Fruit fly (Drosophila melanogaster): ENCODE measurements around the gene Klf15.

- TF ChIP-seq CG4496 (GFP tag; IDR thresholded peaks at IDR 0.05) (no peak), Snoo (tag; optimal IDR thresholded peaks at IDR 0.05) (no peak), Pif1A (GFP tag; optimal IDR thresholded peaks at IDR 0.05) (no peak), CG8301 (tag; optimal IDR thresholded peaks at IDR 0.05) (no peak), CG10348 (GFP tag; IDR thresholded peaks at IDR 0.05) (no peak), fd96Ca (GFP tag; IDR thresholded peaks at IDR 0.05) (no peak), CG13204 (GFP tag; optimal IDR thresholded peaks at IDR 0.05) (no peak), EcR (GFP tag; optimal IDR thresholded peaks at IDR 0.05) (no peak), CG12605 (GFP tag; IDR thresholded peaks at IDR 0.05) (no peak), rn (GFP tag; IDR thresholded peaks at IDR 0.05) (no peak)
Measured at dm6 chrX:4771488-4771887, at the start of gene Klf15.
